Worm (Caenorhabditis elegans) whole organism, L2 larva: ENCODE measurements around the gene F58F12.3.

ENCODE experiments used
- C34F6.9 ChIP-seq: fragments of 150-350 bp; optimal IDR thresholded peaks from 2 replicates; lab custom pipeline; 2014; ENCODE audit warnings: missing biosample characterization, missing genetic modification characterization
- F13H6.1 ChIP-seq: sonication (generic microtip); optimal IDR thresholded peaks from 2 replicates; lab custom pipeline; 2016; ENCODE audit warnings: missing genetic modification characterization, missing compliant biosample characterization
- R02D3.7 ChIP-seq: fragments of 150-350 bp; optimal IDR thresholded peaks from 2 replicates; lab custom pipeline; 2014; ENCODE audit warnings: missing biosample characterization, missing genetic modification characterization
- Y55F3AM.14 ChIP-seq: fragments of 200-800 bp; sonication (Bioruptor generic); optimal IDR thresholded peaks from 2 replicates; lab custom pipeline; 2018; ENCODE audit warnings: mild to moderate bottlenecking, missing genetic modification characterization, missing compliant biosample characterization
- alr-1 ChIP-seq: fragments of 150-350 bp; optimal IDR thresholded peaks from 2 replicates; lab custom pipeline; 2014; ENCODE audit warnings: missing biosample characterization, missing genetic modification characterization
- aly-2 ChIP-seq: fragments of 150-350 bp; optimal IDR thresholded peaks from 2 replicates; lab custom pipeline; 2014; ENCODE audit warnings: missing biosample characterization, missing genetic modification characterization
- ama-1 ChIP-seq: fragments of 150-350 bp; optimal IDR thresholded peaks from 2 replicates; lab custom pipeline; 2018; ENCODE audit warnings: inconsistent platforms
- blmp-1 ChIP-seq: sonication (generic microtip); optimal IDR thresholded peaks from 2 replicates; lab custom pipeline; 2017; ENCODE audit warnings: missing genetic modification characterization, mild to moderate bottlenecking, missing compliant biosample characterization, antibody characterized with exemption, moderate library complexity; ENCODE audit not compliant: insufficient read depth
- ceh-82 ChIP-seq: fragments of 150-350 bp; optimal IDR thresholded peaks from 2 replicates; lab custom pipeline; 2014; ENCODE audit warnings: missing biosample characterization, missing genetic modification characterization
- crh-2 ChIP-seq: sonication (generic microtip); optimal IDR thresholded peaks from 2 replicates; lab custom pipeline; 2017; ENCODE audit warnings: missing biosample characterization, missing genetic modification characterization
- dmd-4 ChIP-seq: sonication (generic microtip); optimal IDR thresholded peaks from 2 replicates; lab custom pipeline; 2017; ENCODE audit warnings: missing biosample characterization, missing genetic modification characterization
- egl-27 ChIP-seq: sonication (generic microtip); optimal IDR thresholded peaks from 3 replicates; lab custom pipeline; 2017; ENCODE audit warnings: missing biosample characterization, missing genetic modification reagents, missing genetic modification characterization
- elt-1 ChIP-seq: fragments of 150-350 bp; optimal IDR thresholded peaks from 2 replicates; lab custom pipeline; 2014; ENCODE audit warnings: missing biosample characterization, missing genetic modification characterization
- elt-3 ChIP-seq: sonication (generic microtip); optimal IDR thresholded peaks from 2 replicates; lab custom pipeline; 2017; ENCODE audit warnings: missing biosample characterization, missing genetic modification characterization
- fos-1 ChIP-seq: fragments of 150-350 bp; optimal IDR thresholded peaks from 2 replicates; lab custom pipeline; 2014; ENCODE audit warnings: missing biosample characterization, missing genetic modification characterization
- gmeb-1 ChIP-seq: fragments of 150-350 bp; optimal IDR thresholded peaks from 2 replicates; lab custom pipeline; 2014; ENCODE audit warnings: missing biosample characterization, missing genetic modification characterization
- lin-11 ChIP-seq: fragments of 150-350 bp; sonication (generic microtip); optimal IDR thresholded peaks from 2 replicates; lab custom pipeline; 2014; ENCODE audit warnings: missing biosample characterization, missing genetic modification characterization, inconsistent platforms, mixed read lengths
- lin-13 ChIP-seq: fragments of 150-350 bp; optimal IDR thresholded peaks from 2 replicates; lab custom pipeline; 2014; ENCODE audit warnings: missing biosample characterization, missing genetic modification reagents, missing genetic modification characterization
- lin-39 ChIP-seq: fragments of 150-350 bp; optimal IDR thresholded peaks from 2 replicates; lab custom pipeline; 2014; ENCODE audit warnings: missing biosample characterization, missing genetic modification reagents, missing genetic modification characterization
- lsy-2 ChIP-seq, 2 experiments: fragments of 150-350 bp in 1 of 2; sonication (generic microtip) in 1 of 2; optimal IDR thresholded peaks; 2 replicates each; lab custom pipeline; 2014 to 2017; ENCODE audit warnings: missing biosample characterization in 2 of 2, missing genetic modification characterization in 2 of 2
- mab-5 ChIP-seq: fragments of 150-350 bp; optimal IDR thresholded peaks from 2 replicates; lab custom pipeline; 2014; ENCODE audit warnings: missing biosample characterization, missing genetic modification characterization
- mbf-1 ChIP-seq: sonication (generic microtip); optimal IDR thresholded peaks from 2 replicates; lab custom pipeline; 2017; ENCODE audit warnings: missing biosample characterization, missing genetic modification characterization
- mdl-1 ChIP-seq, 2 experiments: fragments of 150-350 bp in 1 of 2; sonication (generic microtip) in 1 of 2; optimal IDR thresholded peaks; 2 replicates each; lab custom pipeline; 2017; ENCODE audit warnings: missing biosample characterization in 2 of 2, missing genetic modification characterization in 2 of 2
- nhr-10 ChIP-seq: sonication (generic microtip); optimal IDR thresholded peaks from 2 replicates; lab custom pipeline; 2017; ENCODE audit warnings: missing biosample characterization, missing genetic modification characterization
- nhr-129 ChIP-seq: fragments of 150-350 bp; optimal IDR thresholded peaks from 2 replicates; lab custom pipeline; 2014; ENCODE audit warnings: missing biosample characterization, missing genetic modification characterization
- nhr-21 ChIP-seq: fragments of 150-350 bp; optimal IDR thresholded peaks from 2 replicates; lab custom pipeline; 2014; ENCODE audit warnings: missing biosample characterization, missing genetic modification characterization
- nhr-23 ChIP-seq: fragments of 150-350 bp; optimal IDR thresholded peaks from 2 replicates; lab custom pipeline; 2014; ENCODE audit warnings: missing biosample characterization, missing genetic modification reagents, missing genetic modification characterization
- nhr-237 ChIP-seq: fragments of 150-350 bp; optimal IDR thresholded peaks from 2 replicates; lab custom pipeline; 2014; ENCODE audit warnings: missing biosample characterization, missing genetic modification characterization
- nhr-25 ChIP-seq: fragments of 150-350 bp; sonication (generic microtip); optimal IDR thresholded peaks from 3 replicates; lab custom pipeline; 2014; ENCODE audit warnings: missing biosample characterization, missing genetic modification characterization
- nhr-6 ChIP-seq: fragments of 150-350 bp; optimal IDR thresholded peaks from 2 replicates; lab custom pipeline; 2014; ENCODE audit warnings: missing biosample characterization, missing genetic modification characterization
- nhr-77 ChIP-seq: fragments of 150-350 bp; optimal IDR thresholded peaks from 2 replicates; lab custom pipeline; 2014; ENCODE audit warnings: missing biosample characterization, missing genetic modification characterization
- peb-1 ChIP-seq: fragments of 150-350 bp; optimal IDR thresholded peaks from 2 replicates; lab custom pipeline; 2014; ENCODE audit warnings: missing biosample characterization, missing genetic modification characterization
- sem-4 ChIP-seq: fragments of 150-350 bp; optimal IDR thresholded peaks from 2 replicates; lab custom pipeline; 2014; ENCODE audit warnings: missing biosample characterization, missing genetic modification reagents, missing genetic modification characterization
- skn-1 ChIP-seq: sonication (generic microtip); optimal IDR thresholded peaks from 2 replicates; lab custom pipeline; 2017; ENCODE audit warnings: missing biosample characterization, missing genetic modification characterization
- sma-3 ChIP-seq: sonication (generic microtip); optimal IDR thresholded peaks from 2 replicates; lab custom pipeline; 2016; ENCODE audit warnings: missing genetic modification reagents, missing genetic modification characterization, missing compliant biosample characterization
- sma-9 ChIP-seq, 2 experiments: fragments of 150-350 bp in 1 of 2; sonication (generic microtip) in 1 of 2; optimal IDR thresholded peaks; 2 replicates each; lab custom pipeline; 2014 to 2016; ENCODE audit warnings: missing genetic modification characterization in 2 of 2, mild to moderate bottlenecking in 1 of 2, missing biosample characterization in 1 of 2, missing compliant biosample characterization in 1 of 2, missing genetic modification reagents in 1 of 2, moderate library complexity in 1 of 2
- snpc-4 ChIP-seq: fragments of 150-350 bp; optimal IDR thresholded peaks from 2 replicates; lab custom pipeline; 2014; ENCODE audit warnings: missing biosample characterization, missing genetic modification characterization
- unc-39 ChIP-seq: fragments of 150-350 bp; optimal IDR thresholded peaks from 2 replicates; lab custom pipeline; 2014; ENCODE audit warnings: missing biosample characterization, missing genetic modification characterization
- unc-55 ChIP-seq: fragments of 150-350 bp; sonication (generic microtip); optimal IDR thresholded peaks from 3 replicates; lab custom pipeline; 2014; ENCODE audit warnings: missing biosample characterization, missing genetic modification reagents, missing genetic modification characterization
- unc-62 ChIP-seq: fragments of 150-350 bp; optimal IDR thresholded peaks from 2 replicates; lab custom pipeline; 2014; ENCODE audit warnings: missing biosample characterization, missing genetic modification reagents, missing genetic modification characterization
- zag-1 ChIP-seq: fragments of 150-350 bp; optimal IDR thresholded peaks from 2 replicates; lab custom pipeline; 2014; ENCODE audit warnings: missing biosample characterization, missing genetic modification characterization
- ztf-1 ChIP-seq: fragments of 200-800 bp; sonication (Bioruptor generic); conservative IDR thresholded peaks from 2 replicates; pipeline ENCODE4 v1.3.6; 2022; ENCODE audit warnings: missing genetic modification characterization, missing compliant biosample characterization
- ztf-11 ChIP-seq: sonication (generic microtip); optimal IDR thresholded peaks from 2 replicates; lab custom pipeline; 2017; ENCODE audit warnings: missing biosample characterization, missing genetic modification characterization
- ztf-4 ChIP-seq: fragments of 150-350 bp; optimal IDR thresholded peaks from 2 replicates; lab custom pipeline; 2014; ENCODE audit warnings: missing biosample characterization, missing genetic modification characterization

F58F12.3 gene

ce11 chrII:6347341-6348118 is 43.6 kb downstream of the F58F12.3 start, which contains the start of gene lgg-1:
lgg-1 (minus strand) TSS chrII:6347719.
- peak; percentile 51 for TF ChIP-seq crh-2 (tag; lab: Kevin White, UChicago)
- TF ChIP-seq sma-9 (GFP tag; optimal IDR thresholded peaks at IDR 0.05; lab: Kevin White, UChicago) = peak; percentile 51
- TF ChIP-seq sma-9 (tag; optimal IDR thresholded peaks at IDR 0.05; lab: Kevin White, UChicago) = no peak
- no peak for TF ChIP-seq nhr-77 (tag; lab: Kevin White, UChicago)
- no peak for TF ChIP-seq elt-3 (tag; lab: Kevin White, UChicago)
- TF ChIP-seq lsy-2 (tag; optimal IDR thresholded peaks at IDR 0.05; lab: Kevin White, UChicago) = peak; percentile 36 to 59
- TF ChIP-seq ama-1 (lab: Kevin White, UChicago) = peak; percentile 97
- peak; percentile 71 for TF ChIP-seq zag-1 (tag; lab: Kevin White, UChicago)
- TF ChIP-seq blmp-1 (tag; lab: Kevin White, UChicago) = peak; percentile 83
- peak; percentile 60 for TF ChIP-seq lin-11 (tag; lab: Kevin White, UChicago)
- TF ChIP-seq F13H6.1 (tag; lab: Kevin White, UChicago) = no peak
- no peak for TF ChIP-seq nhr-23
- no peak for TF ChIP-seq nhr-237
- TF ChIP-seq elt-1 (tag; lab: Kevin White, UChicago) = no peak
- peak; percentile 48 for TF ChIP-seq nhr-6
- TF ChIP-seq nhr-25 (tag; lab: Kevin White, UChicago) = peak; percentile 55
- no peak for TF ChIP-seq aly-2 (tag; lab: Kevin White, UChicago)
- peak; percentile 81 for TF ChIP-seq C34F6.9 (tag; lab: Kevin White, UChicago)
- peak; percentile 9 for TF ChIP-seq sem-4 (tag; lab: Kevin White, UChicago)
- TF ChIP-seq sma-3 (GFP tag; lab: Kevin White, UChicago) = peak; percentile 35
- peak; percentile 28 for TF ChIP-seq ceh-82 (tag; lab: Kevin White, UChicago)
- TF ChIP-seq nhr-21 = peak; percentile 50
- TF ChIP-seq skn-1 (tag; lab: Kevin White, UChicago) = no peak
- TF ChIP-seq Y55F3AM.14 (GFP tag; lab: Kevin White, UChicago) = peak; percentile 36
- TF ChIP-seq nhr-129 = peak; percentile 91
- TF ChIP-seq unc-62 (GFP tag; lab: Kevin White, UChicago) = peak; percentile 14
- TF ChIP-seq dmd-4 (tag; lab: Kevin White, UChicago) = no peak
- TF ChIP-seq unc-55 (GFP tag; lab: Kevin White, UChicago) = peak; percentile 68
- TF ChIP-seq snpc-4 = no peak
- peak; percentile 45 for TF ChIP-seq egl-27 (tag; lab: Kevin White, UChicago)
- peak; percentile 15 for TF ChIP-seq lin-13 (GFP tag; lab: Kevin White, UChicago)
- no peak for TF ChIP-seq nhr-10 (tag; lab: Kevin White, UChicago)
- no peak for TF ChIP-seq mbf-1 (tag; lab: Kevin White, UChicago)
- peak; percentile 55 for TF ChIP-seq fos-1 (tag; lab: Kevin White, UChicago)
- no peak for TF ChIP-seq unc-39 (tag; lab: Kevin White, UChicago)
- TF ChIP-seq mdl-1 (tag; optimal IDR thresholded peaks at IDR 0.05; lab: Kevin White, UChicago) = peak; percentile 14 to 25

ce11 chrII:6346551-6347079 is 44.5 kb downstream of the F58F12.3 start:
- TF ChIP-seq ztf-1 (GFP tag; lab: Robert Waterston, UW) (0 out of 2 replicates have a peak, but pooled peaks have one; percentile 66), nhr-21 (peak; percentile 90), lin-39 (tag; lab: Kevin White, UChicago) (no peak), alr-1 (tag; lab: Kevin White, UChicago) (no peak), lsy-2 (tag; optimal IDR thresholded peaks at IDR 0.05; lab: Kevin White, UChicago) (peak; percentile 37 to 83), mbf-1 (tag; lab: Kevin White, UChicago) (no peak), fos-1 (tag; lab: Kevin White, UChicago) (peak; percentile 14), nhr-237 (no peak), skn-1 (tag; lab: Kevin White, UChicago) (peak; percentile 82), C34F6.9 (tag; lab: Kevin White, UChicago) (peak; percentile 78), ztf-4 (tag; lab: Kevin White, UChicago) (peak; percentile 95), blmp-1 (tag; lab: Kevin White, UChicago) (peak; percentile 20), nhr-10 (tag; lab: Kevin White, UChicago) (peak; percentile 42), R02D3.7 (tag; lab: Kevin White, UChicago) (no peak), elt-1 (tag; lab: Kevin White, UChicago) (no peak), nhr-6 (peak; percentile 86), aly-2 (tag; lab: Kevin White, UChicago) (no peak), zag-1 (tag; lab: Kevin White, UChicago) (no peak), gmeb-1 (tag; lab: Kevin White, UChicago) (peak; percentile 55), peb-1 (no peak), lin-11 (tag; lab: Kevin White, UChicago) (no peak), ztf-11 (tag; lab: Kevin White, UChicago) (no peak), unc-39 (tag; lab: Kevin White, UChicago) (no peak), F13H6.1 (tag; lab: Kevin White, UChicago) (peak; percentile 54), snpc-4 (no peak), Y55F3AM.14 (GFP tag; lab: Kevin White, UChicago) (peak; percentile 20), egl-27 (tag; lab: Kevin White, UChicago) (peak; percentile 25), mab-5 (tag; lab: Kevin White, UChicago) (no peak), crh-2 (tag; lab: Kevin White, UChicago) (peak; percentile 79), sma-3 (GFP tag; lab: Kevin White, UChicago) (peak; percentile 79), elt-3 (tag; lab: Kevin White, UChicago) (no peak), nhr-129 (peak; percentile 89), ama-1 (lab: Kevin White, UChicago) (peak; percentile 98), nhr-25 (tag; lab: Kevin White, UChicago) (peak; percentile 81), nhr-77 (tag; lab: Kevin White, UChicago) (no peak), nhr-23 (no peak)
